Worm (Caenorhabditis elegans) whole organism, L4 larva: ENCODE data around the gene srh-282.

Experiments used
- F37D6.2 ChIP-seq: sonication (generic microtip); optimal IDR thresholded peaks from 2 replicates; lab custom pipeline; 2016; ENCODE audit warnings: mild to moderate bottlenecking, missing genetic modification characterization, missing compliant biosample characterization
- F44E2.7 ChIP-seq: fragments of 200-800 bp; sonication (Bioruptor generic); IDR thresholded peaks from 2 replicates; pipeline ENCODE4 v2.1.2; 2022; ENCODE audit warnings: missing genetic modification characterization, missing compliant biosample characterization
- F49E8.2 ChIP-seq: sonication (generic microtip); optimal IDR thresholded peaks from 2 replicates; lab custom pipeline; 2016; ENCODE audit warnings: missing compliant biosample characterization, mild to moderate bottlenecking, missing genetic modification characterization, borderline replicate concordance
- R02D3.7 ChIP-seq: fragments of 150-350 bp; sonication (generic microtip); optimal IDR thresholded peaks from 3 replicates; lab custom pipeline; 2014; ENCODE audit warnings: missing biosample characterization, missing genetic modification characterization
- Y105C5A.15 ChIP-seq: fragments of 200-800 bp; sonication (Bioruptor generic); IDR thresholded peaks from 2 replicates; pipeline ENCODE4 v1.3.6; 2022; ENCODE audit warnings: missing genetic modification characterization, missing compliant biosample characterization
- Y48G9A.11 ChIP-seq: fragments of 200-800 bp; sonication (Bioruptor generic); IDR thresholded peaks from 2 replicates; pipeline ENCODE4 v1.3.6; 2022; ENCODE audit warnings: missing genetic modification reagents, missing genetic modification characterization, missing compliant biosample characterization
- Y5F2A.4 ChIP-seq: fragments of 200-800 bp; sonication (Bioruptor generic); optimal IDR thresholded peaks from 2 replicates; lab custom pipeline; 2018; ENCODE audit warnings: mild to moderate bottlenecking, missing genetic modification characterization, missing compliant biosample characterization
- Y75B8A.6 ChIP-seq: fragments of 200-800 bp; sonication (Bioruptor generic); IDR thresholded peaks from 2 replicates; pipeline ENCODE4 v1.3.6; 2022; ENCODE audit warnings: missing genetic modification reagents, missing genetic modification characterization, missing compliant biosample characterization
- ama-1 ChIP-seq: fragments of 150-350 bp; optimal IDR thresholded peaks from 2 replicates; lab custom pipeline; 2014; ENCODE audit warnings: inconsistent platforms, mixed read lengths
- ceh-20 ChIP-seq: fragments of 200-800 bp; sonication (Bioruptor generic); IDR thresholded peaks from 2 replicates; pipeline ENCODE4 v1.3.6; 2022; ENCODE audit warnings: missing genetic modification reagents, missing genetic modification characterization, missing compliant biosample characterization
- ceh-62 ChIP-seq: sonication (generic microtip); optimal IDR thresholded peaks from 2 replicates; lab custom pipeline; 2017; ENCODE audit warnings: missing biosample characterization, missing genetic modification characterization
- cey-2 ChIP-seq: sonication (generic microtip); optimal IDR thresholded peaks from 3 replicates; lab custom pipeline; 2017; ENCODE audit warnings: missing genetic modification characterization, mild to moderate bottlenecking, missing compliant biosample characterization, antibody characterized with exemption, borderline replicate concordance; ENCODE audit not compliant: insufficient read depth
- ctbp-1 ChIP-seq: fragments of 200-800 bp; sonication (Bioruptor generic); IDR thresholded peaks from 2 replicates; pipeline ENCODE4 v1.3.6; 2022; ENCODE audit warnings: missing genetic modification reagents, missing genetic modification characterization, missing compliant biosample characterization
- daf-12 ChIP-seq: fragments of 150-350 bp; optimal IDR thresholded peaks from 2 replicates; lab custom pipeline; 2014; ENCODE audit warnings: missing biosample characterization, missing genetic modification reagents, missing genetic modification characterization
- daf-16 ChIP-seq, 3 experiments: sonication (generic microtip); optimal IDR thresholded peaks; 2 replicates each; lab custom pipeline; 2016 to 2017; ENCODE audit warnings: missing genetic modification characterization in 3 of 3, missing genetic modification reagents in 3 of 3, mild to moderate bottlenecking in 2 of 3, missing compliant biosample characterization in 2 of 3, missing biosample characterization in 1 of 3, moderate library complexity in 1 of 3
- daf-8 ChIP-seq: fragments of 200-800 bp; sonication (Bioruptor generic); IDR thresholded peaks from 2 replicates; pipeline ENCODE4 v1.3.6; 2022; ENCODE audit warnings: missing genetic modification characterization, missing compliant biosample characterization
- dmd-6 ChIP-seq: fragments of 200-800 bp; sonication (Bioruptor generic); IDR thresholded peaks from 2 replicates; pipeline ENCODE4 v1.3.6; 2022; ENCODE audit warnings: missing genetic modification reagents, missing genetic modification characterization, missing compliant biosample characterization
- dmd-8 ChIP-seq: fragments of 200-800 bp; sonication (Bioruptor generic); IDR thresholded peaks from 2 replicates; pipeline ENCODE4 v1.3.6; 2022; ENCODE audit warnings: missing genetic modification characterization, missing compliant biosample characterization
- dmd-9 ChIP-seq: fragments of 200-800 bp; sonication (Bioruptor generic); IDR thresholded peaks from 2 replicates; pipeline ENCODE4 v1.3.6; 2022; ENCODE audit warnings: missing genetic modification reagents, missing genetic modification characterization, missing compliant biosample characterization
- dve-1 ChIP-seq: sonication (generic microtip); optimal IDR thresholded peaks from 2 replicates; lab custom pipeline; 2017; ENCODE audit warnings: antibody characterized with exemption, mild to moderate bottlenecking, missing genetic modification characterization, missing compliant biosample characterization; ENCODE audit not compliant: insufficient read depth
- egl-27 ChIP-seq: sonication (generic microtip); optimal IDR thresholded peaks from 3 replicates; lab custom pipeline; 2017; ENCODE audit warnings: missing biosample characterization, missing genetic modification reagents, missing genetic modification characterization
- egl-43 ChIP-seq: fragments of 200-800 bp; sonication (Bioruptor generic); IDR thresholded peaks from 2 replicates; pipeline ENCODE4 v1.3.6; 2022; ENCODE audit warnings: missing genetic modification reagents, missing genetic modification characterization, missing compliant biosample characterization
- gei-8 ChIP-seq: fragments of 200-800 bp; sonication (Bioruptor generic); optimal IDR thresholded peaks from 2 replicates; lab custom pipeline; 2018; ENCODE audit warnings: mild to moderate bottlenecking, missing genetic modification characterization, missing compliant biosample characterization
- jun-1 ChIP-seq: fragments of 150-350 bp; optimal IDR thresholded peaks from 2 replicates; lab custom pipeline; 2014; ENCODE audit warnings: missing biosample characterization, missing genetic modification reagents, missing genetic modification characterization
- lim-7 ChIP-seq: fragments of 200-800 bp; sonication (Bioruptor generic); IDR thresholded peaks from 2 replicates; pipeline ENCODE4 v1.3.6; 2022; ENCODE audit warnings: missing genetic modification characterization, missing compliant biosample characterization
- lin-15B ChIP-seq: fragments of 150-350 bp; sonication (generic microtip); optimal IDR thresholded peaks from 3 replicates; lab custom pipeline; 2014; ENCODE audit warnings: missing biosample characterization, missing genetic modification characterization
- lin-39 ChIP-seq: fragments of 150-350 bp; optimal IDR thresholded peaks from 2 replicates; lab custom pipeline; 2014; ENCODE audit warnings: missing biosample characterization, missing genetic modification reagents, missing genetic modification characterization
- lsy-2 ChIP-seq, 2 experiments: fragments of 150-350 bp in 1 of 2; sonication (generic microtip) in 1 of 2; optimal IDR thresholded peaks; 2 replicates each; lab custom pipeline; 2014 to 2017; ENCODE audit warnings: missing biosample characterization in 2 of 2, missing genetic modification characterization in 2 of 2
- nhr-10 ChIP-seq: fragments of 150-350 bp; optimal IDR thresholded peaks from 2 replicates; lab custom pipeline; 2014; ENCODE audit warnings: missing biosample characterization, missing genetic modification characterization
- nhr-102 ChIP-seq: sonication (generic microtip); optimal IDR thresholded peaks from 2 replicates; lab custom pipeline; 2016; ENCODE audit warnings: mild to moderate bottlenecking, missing genetic modification characterization, moderate library complexity, missing compliant biosample characterization
- nhr-111 ChIP-seq: fragments of 200-800 bp; sonication (Bioruptor generic); optimal IDR thresholded peaks from 2 replicates; lab custom pipeline; 2018; ENCODE audit warnings: mild to moderate bottlenecking, missing genetic modification characterization, missing compliant biosample characterization
- nhr-237 ChIP-seq: sonication (generic microtip); optimal IDR thresholded peaks from 2 replicates; lab custom pipeline; 2017; ENCODE audit warnings: missing biosample characterization, missing genetic modification characterization
- nhr-28 ChIP-seq: fragments of 150-350 bp; optimal IDR thresholded peaks from 2 replicates; lab custom pipeline; 2014; ENCODE audit warnings: missing biosample characterization, missing genetic modification characterization
- nhr-42 ChIP-seq: fragments of 200-800 bp; sonication (Bioruptor generic); IDR thresholded peaks from 2 replicates; pipeline ENCODE4 v1.3.6; 2022; ENCODE audit warnings: missing genetic modification characterization, missing compliant biosample characterization
- nhr-77 ChIP-seq: fragments of 150-350 bp; optimal IDR thresholded peaks from 2 replicates; lab custom pipeline; 2014; ENCODE audit warnings: missing biosample characterization, missing genetic modification characterization
- php-3 ChIP-seq: fragments of 200-800 bp; sonication (Bioruptor generic); IDR thresholded peaks from 2 replicates; pipeline ENCODE4 v1.3.6; 2022; ENCODE audit warnings: missing genetic modification reagents, missing genetic modification characterization, missing compliant biosample characterization
- pqm-1 ChIP-seq: sonication (generic microtip); optimal IDR thresholded peaks from 2 replicates; lab custom pipeline; 2017; ENCODE audit warnings: missing biosample characterization, missing genetic modification characterization
- rbr-2 ChIP-seq: sonication (generic microtip); optimal IDR thresholded peaks from 2 replicates; lab custom pipeline; 2016; ENCODE audit warnings: missing genotype, missing genetic modification characterization, missing compliant biosample characterization
- sdz-12 ChIP-seq: fragments of 200-800 bp; sonication (Bioruptor generic); optimal IDR thresholded peaks from 2 replicates; lab custom pipeline; 2018; ENCODE audit warnings: mild to moderate bottlenecking, missing genetic modification characterization, missing compliant biosample characterization
- set-16 ChIP-seq: fragments of 200-800 bp; sonication (Bioruptor generic); IDR thresholded peaks from 2 replicates; pipeline ENCODE4 v1.3.6; 2022; ENCODE audit warnings: missing genetic modification reagents, missing genetic modification characterization, missing compliant biosample characterization
- skn-1 ChIP-seq: fragments of 150-350 bp; optimal IDR thresholded peaks from 2 replicates; lab custom pipeline; 2014; ENCODE audit warnings: missing biosample characterization, missing genetic modification characterization
- spr-1 ChIP-seq: sonication (generic microtip); optimal IDR thresholded peaks from 2 replicates; lab custom pipeline; 2016; ENCODE audit warnings: mild to moderate bottlenecking, missing genetic modification characterization, missing compliant biosample characterization
- tra-1 ChIP-seq: fragments of 200-800 bp; sonication (Bioruptor generic); IDR thresholded peaks from 2 replicates; pipeline ENCODE4 v1.3.6; 2022; ENCODE audit warnings: missing genetic modification reagents, missing genetic modification characterization, missing compliant biosample characterization
- unc-130 ChIP-seq: sonication (generic microtip); optimal IDR thresholded peaks from 2 replicates; lab custom pipeline; 2016; ENCODE audit warnings: missing genetic modification reagents, missing genetic modification characterization, missing compliant biosample characterization
- zag-1 ChIP-seq: fragments of 150-350 bp; optimal IDR thresholded peaks from 2 replicates; lab custom pipeline; 2014; ENCODE audit warnings: missing biosample characterization, missing genetic modification characterization
- zfp-2 ChIP-seq: sonication (generic microtip); optimal IDR thresholded peaks from 2 replicates; lab custom pipeline; 2016; ENCODE audit warnings: mild to moderate bottlenecking, missing genetic modification characterization, missing compliant biosample characterization
- zip-11 ChIP-seq: fragments of 200-800 bp; sonication (Bioruptor generic); IDR thresholded peaks from 2 replicates; pipeline ENCODE4 v1.3.6; 2022; ENCODE audit warnings: missing genetic modification characterization, missing compliant biosample characterization
- ztf-11 ChIP-seq: fragments of 150-350 bp; optimal IDR thresholded peaks from 2 replicates; lab custom pipeline; 2014; ENCODE audit warnings: missing biosample characterization, missing genetic modification characterization
- ztf-7 ChIP-seq: fragments of 150-350 bp; optimal IDR thresholded peaks from 2 replicates; lab custom pipeline; 2014; ENCODE audit warnings: missing biosample characterization, missing genetic modification characterization

Gene srh-282

DNA sequence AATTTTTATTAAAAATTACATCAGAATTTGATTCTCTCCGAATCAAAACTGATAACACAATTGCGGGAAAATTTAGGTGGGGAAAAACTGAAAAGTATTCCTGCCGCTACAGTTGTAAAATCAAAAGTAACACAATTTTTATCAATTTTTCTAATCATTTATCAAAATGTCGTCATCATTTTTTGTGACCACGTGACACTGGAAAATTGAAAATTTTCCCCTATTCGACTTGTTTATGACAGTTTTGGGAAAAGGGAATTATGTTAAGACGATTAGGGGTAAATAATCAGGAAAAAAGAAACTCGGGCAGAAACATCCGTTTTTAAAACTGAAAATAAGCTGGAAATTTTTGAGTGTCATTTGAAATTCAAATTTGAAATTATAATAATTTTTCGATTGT is 23.6 kb upstream of the srh-282 start (continued):
- TF ChIP-seq F37D6.2 (tag; lab: Kevin White, UChicago) (no peak), Y105C5A.15 (GFP tag; lab: Robert Waterston, UW) (no peak), set-16 (GFP tag; lab: Robert Waterston, UW) (no peak), php-3 (GFP tag; lab: Robert Waterston, UW) (peak; percentile 78; the same call in 1 of the 2 replicates), tra-1 (GFP tag; lab: Robert Waterston, UW) (peak; percentile 63; the same call in 1 of the 2 replicates), ama-1 (no peak), ctbp-1 (GFP tag; lab: Robert Waterston, UW) (no peak), daf-12 (tag; lab: Kevin White, UChicago) (no peak), R02D3.7 (tag; lab: Kevin White, UChicago) (no peak), spr-1 (no peak), ceh-20 (GFP tag; lab: Robert Waterston, UW) (no peak), dmd-8 (no peak), nhr-237 (tag; lab: Kevin White, UChicago) (no peak), gei-8 (GFP tag; lab: Kevin White, UChicago) (no peak)

DNA sequence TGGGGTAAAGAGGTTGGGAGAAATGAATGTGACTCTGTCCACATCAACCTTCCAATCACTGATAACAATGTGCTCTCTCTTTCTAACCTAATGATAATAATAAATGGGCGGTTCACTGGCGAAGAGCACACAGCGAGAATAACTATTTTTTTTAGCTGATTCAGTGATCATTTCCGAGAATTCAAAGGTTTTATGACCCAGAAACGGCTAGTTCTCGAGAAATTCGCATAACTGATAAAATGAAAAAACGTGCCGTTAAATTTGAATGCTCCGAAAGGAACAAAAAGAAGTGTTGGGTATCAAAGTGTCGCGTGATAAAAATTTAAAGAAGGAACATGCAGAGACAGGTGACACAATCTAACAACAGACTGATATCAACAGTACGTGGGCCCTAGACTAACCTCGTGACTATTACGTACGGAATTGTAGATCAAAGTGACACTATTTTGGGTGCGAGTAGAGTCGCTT is 22.6 kb upstream of the srh-282 start:
- TF ChIP-seq Y48G9A.11 (GFP tag; lab: Robert Waterston, UW) (no peak), zag-1 (no peak), nhr-102 (tag; lab: Kevin White, UChicago) (peak; percentile 54), ceh-62 (no peak), Y5F2A.4 (no peak), ceh-20 (GFP tag; lab: Robert Waterston, UW) (0 out of 2 replicates have a peak, but pooled peaks have one; percentile 33), dmd-6 (peak; percentile 86), ctbp-1 (GFP tag; lab: Robert Waterston, UW) (no peak), dve-1 (peak; percentile 66), F37D6.2 (tag; lab: Kevin White, UChicago) (no peak), F49E8.2 (no peak), cey-2 (tag; lab: Kevin White, UChicago) (no peak), ama-1 (no peak), daf-16 (GFP tag; optimal IDR thresholded peaks at IDR 0.05; lab: Kevin White, UChicago) (no peak), daf-16 (tag; optimal IDR thresholded peaks at IDR 0.05; lab: Kevin White, UChicago) (peak; percentile 78), gei-8 (GFP tag; lab: Kevin White, UChicago) (peak; percentile 39), skn-1 (tag; lab: Kevin White, UChicago) (no peak), tra-1 (GFP tag; lab: Robert Waterston, UW) (peak; percentile 60; the same call in 1 of the 2 replicates), zip-11 (GFP tag; lab: Robert Waterston, UW) (no peak), ztf-11 (tag; lab: Kevin White, UChicago) (no peak), sdz-12 (no peak), egl-27 (no peak), zfp-2 (tag; lab: Kevin White, UChicago) (no peak), set-16 (GFP tag; lab: Robert Waterston, UW) (no peak), nhr-28 (tag; lab: Kevin White, UChicago) (peak; percentile 67), lim-7 (GFP tag; lab: Robert Waterston, UW) (no peak), lsy-2 (tag; optimal IDR thresholded peaks at IDR 0.05; lab: Kevin White, UChicago) (no peak), lin-39 (tag; lab: Kevin White, UChicago) (no peak), F44E2.7 (GFP tag; lab: Robert Waterston, UW) (no peak), egl-43 (no peak), rbr-2 (tag; lab: Kevin White, UChicago) (no peak), nhr-10 (tag; lab: Kevin White, UChicago) (no peak), Y75B8A.6 (GFP tag; lab: Robert Waterston, UW) (0 out of 2 replicates have a peak, but pooled peaks have one; percentile 21), R02D3.7 (tag; lab: Kevin White, UChicago) (no peak), unc-130 (GFP tag; lab: Kevin White, UChicago) (no peak), nhr-77 (tag; lab: Kevin White, UChicago) (peak; percentile 69), lin-15B (tag; lab: Kevin White, UChicago) (no peak), nhr-111 (GFP tag; lab: Kevin White, UChicago) (no peak), dmd-9 (GFP tag; lab: Robert Waterston, UW) (no peak), pqm-1 (peak; percentile 76), daf-8 (GFP tag; lab: Robert Waterston, UW) (no peak), nhr-42 (GFP tag; lab: Robert Waterston, UW) (no peak), jun-1 (tag; lab: Kevin White, UChicago) (no peak), ztf-7 (no peak)
